Fruit fly (Drosophila melanogaster) ovary, adult (tissue): Measurements from ENCODE around the gene GV1.

Source experiments
- CG17801 ChIP-seq: fragments of 200-800 bp; optimal IDR thresholded peaks from 2 replicates; lab custom pipeline; 2019; ENCODE audit warnings: missing biosample characterization, mild to moderate bottlenecking, missing genetic modification characterization, moderate library complexity; ENCODE audit not compliant: partially characterized antibody

Gene GV1

DNA sequence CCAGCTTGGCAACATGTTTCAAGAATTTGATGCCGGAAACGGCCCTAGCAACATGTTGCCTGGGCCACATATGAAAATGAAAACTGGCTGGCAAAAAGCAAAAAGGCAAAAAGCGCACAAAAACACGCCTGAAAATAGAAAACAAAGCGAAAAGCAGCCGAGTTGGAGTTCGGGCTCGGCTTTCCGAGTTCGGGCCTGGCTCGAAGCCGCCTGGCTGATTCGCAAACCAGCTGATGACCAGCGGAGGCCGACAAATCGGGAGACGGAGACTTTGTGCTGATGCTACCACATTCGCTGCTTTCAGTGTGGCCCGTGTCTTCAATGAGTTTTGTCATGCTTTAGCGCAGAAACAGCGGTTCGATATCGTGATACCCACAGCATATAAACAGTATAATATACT, at the start of gene GV1:
Gene GV1, plus strand, starts transcription at position 301 of the 400 bp plus-strand sequence.
- no peak for TF ChIP-seq CG17801 (GFP tag; lab: Kevin White, UChicago)

dm6 chr3L:1771658-1772057, 38.7 kb upstream of the GV1 start, which contains the start of gene Dhc62B:
TSS of gene Dhc62B (minus strand) at chr3L:1771758.
- no peak for TF ChIP-seq CG17801 (GFP tag; lab: Kevin White, UChicago)

DNA sequence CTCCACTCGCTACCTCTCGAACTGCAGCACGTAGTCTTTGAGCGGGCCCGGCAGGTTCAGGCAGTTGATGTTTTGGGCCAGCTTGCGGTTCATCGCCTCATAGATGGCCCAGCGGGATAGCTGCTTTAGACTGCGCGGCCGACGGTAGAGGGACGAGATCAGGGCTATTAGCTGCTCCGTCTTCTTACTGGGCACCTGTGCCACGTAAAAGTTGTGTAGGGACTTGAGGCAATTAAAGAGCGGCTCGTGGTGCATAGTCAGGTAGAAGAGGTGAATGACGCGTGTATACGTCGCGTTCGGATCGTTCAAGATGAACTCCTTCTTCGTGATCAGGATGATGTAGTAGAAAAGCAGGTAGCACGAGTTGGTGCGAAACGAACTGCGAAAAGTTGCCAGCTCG, 37.8 kb upstream of the GV1 start:
- TF ChIP-seq CG17801 (GFP tag; lab: Kevin White, UChicago), result no peak

dm6 chr3L:1774713-1775648, 35.4 kb upstream of the GV1 start, which contains the start of the genes CG13933 and PolD2:
TSS of gene CG13933 (minus strand) at chr3L:1775147.
TSS of gene PolD2 (plus strand) at chr3L:1775633.
- peak; percentile 94 for TF ChIP-seq CG17801 (GFP tag; lab: Kevin White, UChicago)

DNA sequence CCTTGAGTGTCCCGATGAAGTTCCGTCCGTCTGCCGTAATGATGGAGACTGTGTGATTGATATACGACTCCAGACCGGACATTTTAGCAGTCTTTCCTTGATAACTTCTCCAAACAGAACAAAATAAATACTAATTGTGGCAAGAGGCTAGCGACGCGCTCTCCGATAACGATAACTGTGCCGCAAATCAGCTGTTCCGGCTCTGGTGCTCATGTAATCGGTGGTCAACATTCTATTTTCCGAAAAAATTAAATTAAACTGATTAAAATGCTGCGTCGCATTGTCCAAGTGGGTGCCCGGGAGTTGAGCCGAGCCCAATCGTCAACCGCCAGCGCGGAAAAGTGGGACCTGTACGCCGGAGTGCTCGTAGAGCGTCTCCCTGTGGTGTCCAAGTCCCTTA, 33.1 kb upstream of the GV1 start, which contains the start of the genes CG2021 and mRpL46:
Gene CG2021, minus strand, starts transcription at position 163 of the 400 bp plus-strand sequence.
Gene mRpL46, plus strand, starts transcription at position 191 of the 400 bp plus-strand sequence.
- no peak for TF ChIP-seq CG17801 (GFP tag; lab: Kevin White, UChicago)

- TF ChIP-seq CG17801 (GFP tag; lab: Kevin White, UChicago), result no peak
Measured at dm6 chr3L:1784092-1784491, 26.3 kb upstream of the GV1 start.

DNA sequence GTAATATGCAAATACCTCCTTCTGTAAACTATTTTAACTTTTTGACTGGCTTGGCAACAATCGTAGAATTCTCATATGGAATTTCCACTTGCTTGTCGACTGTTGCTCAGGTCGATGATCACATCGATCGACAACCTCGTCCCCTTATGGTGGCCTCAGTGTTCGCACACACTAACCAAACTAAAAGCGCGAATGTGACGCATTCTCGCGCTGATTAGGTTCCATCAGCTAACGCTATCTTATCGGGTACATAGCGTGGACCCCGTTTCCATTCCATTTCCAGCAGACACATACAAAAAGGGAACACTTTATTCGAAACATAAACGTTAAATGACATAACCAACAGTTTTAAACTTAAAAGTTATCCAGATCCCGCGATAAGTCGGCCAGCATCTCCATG, 21.0 kb upstream of the GV1 start:
- no peak for TF ChIP-seq CG17801 (GFP tag; lab: Kevin White, UChicago)

DNA sequence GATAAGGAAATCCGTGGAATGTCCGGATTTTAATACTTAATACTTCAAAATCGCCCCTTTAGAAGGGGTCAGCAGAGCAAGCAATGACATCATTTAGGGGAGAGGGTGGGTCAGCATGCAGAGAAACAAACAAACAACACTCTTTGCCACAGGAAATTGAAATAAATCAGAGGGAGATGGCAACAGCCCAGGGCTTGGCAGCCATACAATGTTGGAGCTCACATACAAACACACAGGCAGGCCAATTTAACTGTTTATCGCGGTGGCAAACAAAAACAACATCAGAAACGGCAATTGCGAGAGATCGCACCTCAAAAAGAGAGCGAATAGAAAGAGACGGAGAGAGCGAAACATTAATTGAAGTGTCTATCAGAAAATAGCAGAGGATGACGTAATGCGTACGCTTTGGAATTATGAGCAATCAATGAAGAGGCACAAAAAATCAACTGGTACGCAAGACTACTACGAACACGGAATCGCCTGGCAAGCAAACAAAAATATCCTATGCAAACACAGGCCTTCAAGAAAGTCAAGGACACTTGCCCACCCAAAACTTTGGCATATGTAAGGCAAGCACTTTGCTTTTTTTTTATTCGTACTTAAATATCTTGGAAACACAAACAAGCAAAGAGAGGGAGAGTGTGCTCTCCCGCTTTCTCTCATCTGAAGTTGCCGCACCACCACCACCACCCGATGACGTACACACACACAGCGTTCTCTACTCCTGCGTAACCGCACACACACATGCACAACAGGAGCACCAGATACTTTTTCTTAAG, 16.0 kb upstream of the GV1 start:
- TF ChIP-seq CG17801 (GFP tag; lab: Kevin White, UChicago), result peak; percentile 3

DNA sequence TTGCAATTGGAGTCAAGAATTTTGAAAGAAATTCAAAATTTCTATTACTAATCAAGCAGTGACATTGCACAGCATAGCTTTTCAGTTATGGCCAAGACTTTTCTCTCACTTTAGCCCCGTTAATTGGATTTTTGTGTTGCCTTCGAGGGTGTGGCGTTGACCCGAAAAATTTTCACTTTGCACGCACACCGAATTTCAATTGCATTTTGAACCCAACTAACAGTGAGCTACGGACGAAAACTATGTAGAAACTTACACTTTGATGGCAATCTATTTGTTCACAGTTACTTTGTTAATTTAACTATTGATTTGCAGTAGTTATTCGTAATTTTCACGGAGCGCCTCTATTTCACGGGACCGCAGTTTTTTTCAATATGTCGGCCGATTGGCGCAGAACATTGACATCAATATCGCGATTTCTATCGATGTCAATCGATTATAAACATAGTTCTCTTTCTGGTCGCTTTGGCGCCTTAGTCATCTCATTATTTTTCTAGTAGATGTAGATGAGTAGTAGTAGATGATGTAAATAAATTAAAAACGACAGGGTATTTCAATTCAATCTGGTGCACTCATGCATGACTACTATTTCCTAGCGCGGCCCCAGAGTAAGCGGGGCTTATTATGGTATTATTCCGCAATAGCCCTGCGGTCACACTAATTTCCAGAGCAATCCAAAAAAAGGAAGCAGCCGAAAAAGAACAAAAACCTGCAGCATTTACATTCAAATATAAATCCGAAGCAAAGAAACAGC, 15.3 kb upstream of the GV1 start, which contains the start of the genes alpha-Spec, dlt and Cdc37:
Gene alpha-Spec, minus strand, starts transcription at position 386 of the 754 bp plus-strand sequence.
Gene dlt, minus strand, starts transcription at position 386 of the 754 bp plus-strand sequence.
Gene Cdc37, plus strand, starts transcription at position 450 of the 754 bp plus-strand sequence.
- peak; percentile 75 for TF ChIP-seq CG17801 (GFP tag; lab: Kevin White, UChicago)

DNA sequence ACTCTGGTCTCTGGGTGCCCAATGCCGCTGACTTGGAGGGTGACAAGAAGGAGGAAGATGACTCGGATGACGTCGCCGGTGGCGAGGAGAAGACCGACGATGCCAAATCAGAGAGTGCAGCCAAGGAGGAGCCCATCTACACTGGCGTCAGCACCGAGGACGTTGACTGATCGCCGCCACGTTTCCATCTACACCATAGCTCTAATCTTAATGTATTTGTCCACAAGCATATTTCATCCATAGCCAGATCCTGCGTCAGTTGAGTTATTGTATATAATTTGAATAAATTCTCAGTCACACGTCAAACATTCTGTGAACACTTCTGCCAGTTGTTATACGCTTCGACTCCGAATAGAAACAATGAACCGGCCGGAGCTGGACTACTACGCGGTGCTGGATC, 13.4 kb upstream of the GV1 start, which contains the start of gene CG12020:
Gene CG12020, plus strand, starts transcription at position 301 of the 400 bp plus-strand sequence.
- TF ChIP-seq CG17801 (GFP tag; lab: Kevin White, UChicago), result no peak

dm6 chr3L:1798649-1799048, 11.7 kb upstream of the GV1 start, which contains the start of gene Patj:
TSS of gene Patj (plus strand) at chr3L:1798803.
- TF ChIP-seq CG17801 (GFP tag; lab: Kevin White, UChicago), result no peak

DNA sequence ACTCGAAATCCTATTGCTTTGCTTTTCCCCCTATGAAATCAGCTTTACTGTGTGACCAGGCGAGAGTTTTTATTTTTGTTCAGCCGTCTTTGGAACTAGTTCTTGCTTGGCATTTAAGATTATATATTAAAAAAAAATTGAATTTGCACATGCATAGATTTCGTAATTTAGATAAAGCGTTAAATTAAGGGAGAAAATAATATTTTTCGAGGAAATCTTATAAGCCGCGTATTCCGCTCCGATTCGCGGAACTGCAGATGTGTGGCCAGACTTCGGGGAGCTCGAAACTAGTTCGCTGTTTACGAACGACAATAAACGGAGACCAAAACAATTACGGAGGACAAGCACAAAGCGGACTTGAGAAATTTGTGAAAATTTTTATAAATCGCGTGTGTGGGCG, 7.6 kb upstream of the GV1 start, which contains the start of the genes JTBR and CG42676:
Gene JTBR, minus strand, starts transcription at position 55 of the 400 bp plus-strand sequence.
Gene CG42676, plus strand, starts transcription at position 306 of the 400 bp plus-strand sequence.
- peak; percentile 35 for TF ChIP-seq CG17801 (GFP tag; lab: Kevin White, UChicago)

DNA sequence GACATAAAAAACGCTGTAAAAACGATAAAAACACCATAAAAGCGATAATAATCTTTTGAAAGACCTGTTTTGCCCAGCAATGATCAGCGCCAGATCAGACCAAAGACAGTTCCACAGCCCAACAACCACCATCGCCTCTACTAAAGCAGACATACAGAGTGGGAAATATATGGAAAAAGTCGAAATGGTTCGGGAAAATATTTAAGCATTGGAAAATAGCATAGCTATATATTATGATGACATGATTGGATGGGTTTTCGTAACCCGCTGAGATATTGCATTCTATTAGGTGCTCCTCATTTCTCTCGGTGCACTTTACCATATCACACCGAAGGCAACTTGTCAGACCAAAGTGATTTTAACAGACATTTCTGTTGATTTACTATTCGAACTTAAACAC, 1.8 kb upstream of the GV1 start:
- TF ChIP-seq CG17801 (GFP tag; lab: Kevin White, UChicago), result no peak

dm6 chr3L:1816614-1817013, 6.2 kb downstream of the GV1 start:
- TF ChIP-seq CG17801 (GFP tag; lab: Kevin White, UChicago), result no peak
